Worm (Caenorhabditis elegans): Measurements from ENCODE around the gene Y66C5A.1.

Y66C5A.1 gene

DNA sequence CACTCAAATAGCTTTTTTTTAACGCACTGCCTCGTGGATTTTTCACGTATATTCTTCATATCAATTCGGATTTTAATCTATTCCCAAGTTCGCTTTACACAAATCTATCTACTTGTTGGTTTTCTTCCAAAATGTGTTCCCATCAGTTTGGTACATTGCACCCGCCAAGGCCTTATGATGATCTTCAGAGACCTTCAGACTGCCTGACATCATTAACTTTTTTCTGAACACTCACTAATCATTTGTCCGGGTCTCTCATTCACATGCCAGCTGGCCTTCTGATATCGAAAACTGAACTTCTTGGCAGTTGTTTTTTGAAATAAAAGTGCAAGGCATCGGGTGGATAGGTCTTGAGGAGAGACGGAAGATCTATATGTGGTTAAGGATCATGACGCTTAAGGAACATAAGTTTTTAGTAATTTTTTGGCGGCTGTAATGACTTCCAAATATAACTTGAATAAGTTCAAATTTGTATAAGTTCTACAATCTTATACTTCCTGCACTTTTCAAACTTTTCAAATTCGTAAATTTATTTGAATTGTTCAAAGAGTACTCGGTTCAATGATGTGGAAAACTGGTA, 44.6 kb upstream of the Y66C5A.1 start (continued):
- no peak for TF ChIP-seq ama-1 (optimal IDR thresholded peaks at IDR 0.05)
- no peak for TF ChIP-seq nhr-11 (tag; optimal IDR thresholded peaks at IDR 0.05)
- 0 out of 2 replicates have a peak, but pooled peaks have one; percentile 39 for TF ChIP-seq ctbp-1 (GFP tag; IDR thresholded peaks at IDR 0.05)
- no peak for TF ChIP-seq nhr-111 (GFP tag; optimal IDR thresholded peaks at IDR 0.05)
- no peak for TF ChIP-seq ZK337.2 (GFP tag; IDR thresholded peaks at IDR 0.05)
- TF ChIP-seq nhr-102 (tag; optimal IDR thresholded peaks at IDR 0.05): no peak

DNA sequence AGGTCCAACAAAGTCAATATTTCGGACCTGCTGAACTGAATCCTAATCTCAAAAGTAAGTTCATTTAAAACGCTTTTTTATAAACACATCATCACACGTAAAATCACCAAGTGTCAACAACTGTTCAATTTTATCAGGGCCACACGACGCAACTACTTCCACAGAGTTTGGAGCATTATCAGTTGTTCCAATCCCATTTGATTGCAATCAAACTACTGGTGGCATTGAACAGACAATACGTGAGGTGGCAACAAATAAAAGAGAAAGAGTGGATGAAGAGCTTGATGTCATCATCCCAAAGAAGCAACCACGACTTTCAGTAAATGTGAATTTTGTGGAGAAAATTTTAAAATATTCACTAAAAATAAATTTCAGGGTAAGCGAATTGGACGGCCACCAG, 41.2 kb upstream of the Y66C5A.1 start:
- TF ChIP-seq ceh-82 (tag; optimal IDR thresholded peaks at IDR 0.05): no peak
- peak in 1 of 2 experiments; percentile 1 for TF ChIP-seq daf-16 (GFP tag; optimal IDR thresholded peaks at IDR 0.05)
- TF ChIP-seq daf-16 (tag; optimal IDR thresholded peaks at IDR 0.05): peak; percentile 17

DNA sequence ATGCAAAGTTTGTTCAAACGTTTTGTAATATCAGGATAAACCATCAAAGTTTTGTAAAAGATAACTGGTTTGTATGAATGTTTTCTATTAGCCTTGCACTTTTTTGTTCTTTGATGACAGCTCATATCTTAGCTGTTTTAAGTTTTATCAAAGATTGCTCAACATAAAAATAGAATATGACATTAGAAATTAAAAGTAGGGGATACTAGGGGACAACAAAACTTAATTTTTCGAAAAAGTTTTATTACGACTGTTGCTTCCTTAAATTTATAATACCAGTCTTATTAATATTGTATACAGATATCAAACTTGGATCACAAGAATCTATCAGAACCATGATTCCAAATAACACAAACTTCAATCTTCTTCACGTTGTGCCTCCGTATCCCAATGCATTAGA, 40.5 kb upstream of the Y66C5A.1 start, which contains the start of gene ztf-14:
Gene ztf-14 (plus strand): TSS at position 301 of the 400 bp plus-strand sequence.
- TF ChIP-seq ceh-20 (GFP tag; IDR thresholded peaks at IDR 0.05) (no peak), arid-1 (GFP tag; conservative IDR thresholded peaks at IDR 0.05) (no peak), F37D6.2 (tag; optimal IDR thresholded peaks at IDR 0.05) (no peak), dmd-6 (GFP tag; IDR thresholded peaks at IDR 0.05) (no peak), skn-1 (tag; optimal IDR thresholded peaks at IDR 0.05) (no peak), nhr-10 (tag; optimal IDR thresholded peaks at IDR 0.05) (no peak), ctbp-1 (GFP tag; IDR thresholded peaks at IDR 0.05) (no peak)

DNA sequence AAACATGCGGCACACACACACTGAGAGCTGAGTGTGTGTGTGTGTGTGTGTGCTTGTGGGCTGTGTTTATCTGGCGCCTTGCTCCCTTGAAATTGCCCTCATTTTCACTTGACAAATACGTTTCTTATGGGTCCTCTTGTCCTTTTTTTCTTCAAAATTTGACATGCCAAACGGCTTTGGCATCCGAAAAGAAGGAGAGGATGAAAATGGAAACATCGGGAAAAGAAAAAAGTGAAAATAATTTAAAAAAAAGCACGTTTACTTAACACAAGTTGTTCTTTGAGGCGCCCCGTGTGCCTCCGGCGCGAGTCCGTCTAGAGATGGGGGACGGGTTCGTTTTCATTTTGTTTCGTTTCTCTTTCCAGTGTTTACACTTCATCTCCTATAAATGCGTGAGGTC, 39.8 kb upstream of the Y66C5A.1 start:
- TF ChIP-seq egl-43 (GFP tag; IDR thresholded peaks at IDR 0.05): no peak
- TF ChIP-seq aha-1 (tag): peak; percentile 81
- TF ChIP-seq hif-1 (tag; optimal IDR thresholded peaks at IDR 0.05): peak in 1 of 2 experiments; percentile 82
- peak; percentile 20 for TF ChIP-seq hlh-30 (tag; optimal IDR thresholded peaks at IDR 0.05; ENCODE audit: insufficient read depth)

DNA sequence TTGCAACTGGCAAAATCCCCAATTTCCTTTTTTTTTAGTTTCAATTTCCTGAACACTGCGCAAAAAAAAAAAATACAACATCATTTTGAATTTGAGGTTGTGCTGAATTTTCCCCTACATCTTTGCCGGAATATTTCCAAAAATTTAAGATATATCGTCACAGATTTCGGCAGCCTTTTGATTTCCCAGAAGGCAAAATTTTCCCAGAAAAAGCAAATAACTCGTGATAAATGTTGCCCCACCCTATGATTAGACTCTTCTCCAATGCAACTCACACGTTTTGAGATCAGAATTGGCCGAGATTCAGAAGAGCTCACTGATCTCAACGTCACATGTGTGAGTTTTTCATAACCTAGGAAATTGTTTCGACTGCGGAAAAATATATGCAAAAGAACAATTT, 37.1 kb upstream of the Y66C5A.1 start:
- TF ChIP-seq saeg-2 (GFP tag; IDR thresholded peaks at IDR 0.05): no peak
- TF ChIP-seq nhr-25 (tag; optimal IDR thresholded peaks at IDR 0.05; ENCODE audit: borderline replicate concordance, insufficient read depth): no peak
- TF ChIP-seq madf-9 (GFP tag; conservative IDR thresholded peaks at IDR 0.05): no peak
- TF ChIP-seq ztf-11 (tag; optimal IDR thresholded peaks at IDR 0.05): no peak
- TF ChIP-seq T20F7.1 (GFP tag; optimal IDR thresholded peaks at IDR 0.05): no peak
- no peak for TF ChIP-seq nhr-41 (GFP tag; IDR thresholded peaks at IDR 0.05)
- no peak for TF ChIP-seq lin-29 (GFP tag; IDR thresholded peaks at IDR 0.05)
- no peak for TF ChIP-seq unc-130 (GFP tag; optimal IDR thresholded peaks at IDR 0.05)
- TF ChIP-seq gei-8 (GFP tag; optimal IDR thresholded peaks at IDR 0.05): no peak
- TF ChIP-seq dpl-1 (GFP tag; optimal IDR thresholded peaks at IDR 0.05): no peak
- no peak for TF ChIP-seq dve-1 (tag; optimal IDR thresholded peaks at IDR 0.05; ENCODE audit: insufficient read depth)
- no peak for TF ChIP-seq rbr-2 (tag; optimal IDR thresholded peaks at IDR 0.05)
- no peak for TF ChIP-seq daf-19 (GFP tag; conservative IDR thresholded peaks at IDR 0.05)
- no peak for TF ChIP-seq nhr-11 (tag; optimal IDR thresholded peaks at IDR 0.05)
- no peak for TF ChIP-seq lin-38 (GFP tag; IDR thresholded peaks at IDR 0.05)
- no peak for TF ChIP-seq sdz-12 (GFP tag; optimal IDR thresholded peaks at IDR 0.05)
- no peak for TF ChIP-seq daf-16 (GFP tag; optimal IDR thresholded peaks at IDR 0.05)
- TF ChIP-seq daf-16 (tag; optimal IDR thresholded peaks at IDR 0.05): no peak
- no peak for TF ChIP-seq Y5F2A.4 (GFP tag; optimal IDR thresholded peaks at IDR 0.05)
- no peak for TF ChIP-seq spr-1 (tag; optimal IDR thresholded peaks at IDR 0.05)
- no peak for TF ChIP-seq ceh-20 (GFP tag; IDR thresholded peaks at IDR 0.05)

All from whole organism, L4 larva.